Fruit fly (Drosophila melanogaster) whole organism, prepupa: ENCODE results near the gene CG13064.
A peak's percentile ranks its signal among the peaks of the same experiment; 100 is the strongest.

ENCODE experiments used
- CG10631 ChIP-seq: fragments of 200-800 bp; sonication (Bioruptor generic); optimal IDR thresholded peaks from 2 replicates; lab custom pipeline; 2016; ENCODE audit warnings: missing biosample characterization, missing genetic modification characterization
- CG10669 ChIP-seq: fragments of 200-800 bp; sonication (Bioruptor generic); optimal IDR thresholded peaks from 3 replicates; lab custom pipeline; 2018; ENCODE audit warnings: missing biosample characterization, mild to moderate bottlenecking, missing genetic modification characterization, moderate library complexity
- CG11762 ChIP-seq: fragments of 200-800 bp; sonication (Bioruptor generic); optimal IDR thresholded peaks from 3 replicates; lab custom pipeline; 2016; ENCODE audit warnings: missing biosample characterization, missing genetic modification characterization; ENCODE audit not compliant: insufficient read depth
- CG15336 ChIP-seq: fragments of 200-800 bp; sonication (Bioruptor generic); IDR thresholded peaks from 2 replicates; pipeline ENCODE4 v1.3.6; 2022; ENCODE audit warnings: missing biosample characterization, missing genetic modification characterization
- CG1621 ChIP-seq: fragments of 200-800 bp; sonication (Bioruptor generic); optimal IDR thresholded peaks from 3 replicates; lab custom pipeline; 2018; ENCODE audit warnings: missing biosample characterization, mild to moderate bottlenecking, missing genetic modification characterization
- CG3032 ChIP-seq: fragments of 200-800 bp; optimal IDR thresholded peaks from 2 replicates; lab custom pipeline; 2019; ENCODE audit warnings: missing biosample characterization, mild to moderate bottlenecking, missing genetic modification characterization, moderate library complexity
- CG31627 ChIP-seq: fragments of 200-800 bp; sonication (Bioruptor generic); optimal IDR thresholded peaks from 3 replicates; lab custom pipeline; 2016; ENCODE audit warnings: missing biosample characterization, missing genetic modification characterization
- CG32006 ChIP-seq: fragments of 200-800 bp; sonication (Bioruptor generic); optimal IDR thresholded peaks from 3 replicates; lab custom pipeline; 2017; ENCODE audit warnings: missing biosample characterization, mild to moderate bottlenecking, missing genetic modification characterization
- CG34406 ChIP-seq: fragments of 200-800 bp; sonication (Bioruptor generic); optimal IDR thresholded peaks from 3 replicates; lab custom pipeline; 2016; ENCODE audit warnings: missing biosample characterization, missing genetic modification characterization
- CG3919 ChIP-seq: fragments of 200-800 bp; sonication (Bioruptor generic); optimal IDR thresholded peaks from 3 replicates; lab custom pipeline; 2016; ENCODE audit warnings: missing biosample characterization, missing genetic modification characterization
- CG6163 ChIP-seq: fragments of 200-800 bp; sonication (Bioruptor generic); IDR thresholded peaks from 3 replicates; pipeline ENCODE4 v1.3.6; 2022; ENCODE audit warnings: missing biosample characterization, missing genetic modification characterization
- CG6792 ChIP-seq: fragments of 200-800 bp; sonication (Bioruptor generic); optimal IDR thresholded peaks from 3 replicates; lab custom pipeline; 2016; ENCODE audit warnings: missing biosample characterization, missing genetic modification characterization
- CG7368 ChIP-seq: fragments of 200-800 bp; sonication (Bioruptor generic); optimal IDR thresholded peaks from 3 replicates; lab custom pipeline; 2016; ENCODE audit warnings: missing biosample characterization, missing genetic modification characterization
- CG8119 ChIP-seq: fragments of 200-800 bp; sonication (Bioruptor generic); IDR thresholded peaks from 3 replicates; pipeline ENCODE4 v1.3.6; 2022; ENCODE audit warnings: missing biosample characterization, missing genetic modification characterization
- CG8632 ChIP-seq: fragments of 200-800 bp; sonication (Bioruptor generic); optimal IDR thresholded peaks from 3 replicates; lab custom pipeline; 2016; ENCODE audit warnings: missing biosample characterization, missing genetic modification characterization
- Eip78C ChIP-seq: fragments of 200-800 bp; sonication (Bioruptor generic); peaks from one replicate; lab custom pipeline; 2016; ENCODE audit warnings: missing biosample characterization, missing genetic modification characterization
- Eip93F ChIP-seq: fragments of 200-800 bp; sonication (Bioruptor generic); optimal IDR thresholded peaks from 2 replicates; lab custom pipeline; 2016; ENCODE audit warnings: missing biosample characterization, mild to moderate bottlenecking, missing genetic modification characterization
- Ets21C ChIP-seq: fragments of 200-800 bp; sonication (Bioruptor generic); optimal IDR thresholded peaks from 3 replicates; lab custom pipeline; 2016; ENCODE audit warnings: missing biosample characterization, missing genetic modification characterization
- Ets96B ChIP-seq: fragments of 200-800 bp; optimal IDR thresholded peaks from 2 replicates; lab custom pipeline; 2019; ENCODE audit warnings: missing biosample characterization, mild to moderate bottlenecking, missing genetic modification characterization, moderate library complexity
- Gug ChIP-seq: fragments of 200-800 bp; sonication (Bioruptor generic); IDR thresholded peaks from 2 replicates; pipeline ENCODE4 v1.3.6; 2022; ENCODE audit warnings: missing biosample characterization, missing genetic modification characterization
- Hr38 ChIP-seq: sonication (Bioruptor generic); optimal IDR thresholded peaks from 2 replicates; lab custom pipeline; 2016; ENCODE audit warnings: missing biosample characterization, missing genetic modification characterization
- Hr39 ChIP-seq: fragments of 200-800 bp; sonication (Bioruptor generic); optimal IDR thresholded peaks from 2 replicates; lab custom pipeline; 2016; ENCODE audit warnings: missing biosample characterization, missing genetic modification characterization
- Hr4 ChIP-seq: fragments of 200-800 bp; sonication (Bioruptor generic); optimal IDR thresholded peaks from 3 replicates; lab custom pipeline; 2016; ENCODE audit warnings: missing biosample characterization, missing genetic modification characterization
- Lpt ChIP-seq: fragments of 200-800 bp; sonication (Bioruptor generic); optimal IDR thresholded peaks from 3 replicates; lab custom pipeline; 2016; ENCODE audit warnings: missing biosample characterization, missing genetic modification characterization
- Met ChIP-seq: fragments of 200-800 bp; sonication (Bioruptor generic); optimal IDR thresholded peaks from 3 replicates; lab custom pipeline; 2016; ENCODE audit warnings: missing biosample characterization, missing genetic modification characterization
- OdsH ChIP-seq: fragments of 200-800 bp; sonication (Bioruptor generic); optimal IDR thresholded peaks from 3 replicates; lab custom pipeline; 2016; ENCODE audit warnings: missing biosample characterization, missing genetic modification characterization
- Smox ChIP-seq: fragments of 200-800 bp; sonication (Bioruptor generic); optimal IDR thresholded peaks from 3 replicates; lab custom pipeline; 2016; ENCODE audit warnings: missing biosample characterization, missing genetic modification characterization
- Sox14 ChIP-seq: fragments of 200-800 bp; sonication (Bioruptor generic); optimal IDR thresholded peaks from 3 replicates; lab custom pipeline; 2016; ENCODE audit warnings: missing biosample characterization, missing genetic modification characterization
- Sox15 ChIP-seq: fragments of 200-800 bp; sonication (Bioruptor generic); optimal IDR thresholded peaks from 3 replicates; lab custom pipeline; 2016; ENCODE audit warnings: missing biosample characterization, missing genetic modification characterization
- achi ChIP-seq: fragments of 200-800 bp; sonication (Bioruptor generic); optimal IDR thresholded peaks from 3 replicates; lab custom pipeline; 2016; ENCODE audit warnings: missing biosample characterization, missing genetic modification characterization
- acj6 ChIP-seq: fragments of 200-800 bp; sonication (Bioruptor generic); optimal IDR thresholded peaks from 3 replicates; lab custom pipeline; 2016; ENCODE audit warnings: missing biosample characterization, missing genetic modification characterization
- cyc ChIP-seq: fragments of 200-800 bp; sonication (Bioruptor generic); optimal IDR thresholded peaks from 3 replicates; lab custom pipeline; 2016; ENCODE audit warnings: missing biosample characterization, missing genetic modification characterization
- dsx ChIP-seq: fragments of 200-800 bp; optimal IDR thresholded peaks from 3 replicates; lab custom pipeline; 2019; ENCODE audit warnings: missing biosample characterization, mild to moderate bottlenecking, missing genetic modification characterization, moderate library complexity; ENCODE audit not compliant: poor library complexity, severe bottlenecking
- eg ChIP-seq: fragments of 200-800 bp; sonication (Bioruptor generic); IDR thresholded peaks from 3 replicates; pipeline ENCODE4 v1.3.6; 2022; ENCODE audit warnings: missing biosample characterization, missing genetic modification characterization
- lz ChIP-seq: fragments of 200-800 bp; sonication (Bioruptor generic); optimal IDR thresholded peaks from 3 replicates; lab custom pipeline; 2016; ENCODE audit warnings: missing biosample characterization, missing genetic modification characterization
- net ChIP-seq: fragments of 200-800 bp; sonication (Bioruptor generic); optimal IDR thresholded peaks from 3 replicates; lab custom pipeline; 2016; ENCODE audit warnings: missing biosample characterization, missing genetic modification characterization
- pdm3 ChIP-seq: fragments of 200-800 bp; sonication (Bioruptor generic); optimal IDR thresholded peaks from 3 replicates; lab custom pipeline; 2016; ENCODE audit warnings: missing biosample characterization, missing genetic modification characterization
- spab ChIP-seq: fragments of 200-800 bp; sonication (Bioruptor generic); optimal IDR thresholded peaks from 2 replicates; lab custom pipeline; 2017; ENCODE audit warnings: missing biosample characterization, mild to moderate bottlenecking, missing genetic modification characterization, missing genetic modification reagents
- svp ChIP-seq: fragments of 200-800 bp; sonication (Bioruptor generic); peaks from one replicate; lab custom pipeline; 2016; ENCODE audit warnings: missing biosample characterization, missing genetic modification characterization
- vri ChIP-seq: fragments of 200-800 bp; sonication (Bioruptor generic); optimal IDR thresholded peaks from 3 replicates; lab custom pipeline; 2016; ENCODE audit warnings: missing biosample characterization, mild to moderate bottlenecking, missing genetic modification characterization

The CG13064 gene

dm6 chr3L:16286258-16286657 is 6.1 kb downstream of the CG13064 start (continued):
- TF ChIP-seq CG3032 (tag; lab: Kevin White, UChicago) (peak; percentile 85), Smox (GFP tag; lab: Kevin White, UChicago) (peak; percentile 10), cyc (GFP tag; lab: Kevin White, UChicago) (peak; percentile 3), Met (peak; percentile 19), Sox14 (GFP tag; lab: Kevin White, UChicago) (peak; percentile 51), CG6792 (peak; percentile 64), Ets96B (tag; lab: Kevin White, UChicago) (peak; percentile 87), Hr38 (GFP tag; lab: Kevin White, UChicago) (no peak), Ets21C (GFP tag; lab: Kevin White, UChicago) (no peak), svp (GFP tag; lab: Kevin White, UChicago) (peak; percentile 39), Gug (GFP tag; lab: Robert Waterston, UW) (no peak), eg (no peak), CG31627 (GFP tag; lab: Kevin White, UChicago) (peak; percentile 4), Hr4 (no peak), CG8632 (GFP tag; lab: Kevin White, UChicago) (peak; percentile 67), Eip93F (GFP tag; lab: Kevin White, UChicago) (no peak)

- no peak for TF ChIP-seq CG32006 (GFP tag; lab: Kevin White, UChicago)
- no peak for TF ChIP-seq cyc (GFP tag; lab: Kevin White, UChicago)
- TF ChIP-seq dsx, result no peak
- no peak for TF ChIP-seq CG11762 (GFP tag; lab: Kevin White, UChicago)
- TF ChIP-seq lz, result no peak
- TF ChIP-seq, all 60 proteins: peak for 0
These were observed 8.1 kb downstream of the CG13064 start, which contains the start of gene CG13046 for dm6 chr3L:16288322-16288721. Gene CG13046, minus strand, starts transcription at chr3L:16288422.

DNA sequence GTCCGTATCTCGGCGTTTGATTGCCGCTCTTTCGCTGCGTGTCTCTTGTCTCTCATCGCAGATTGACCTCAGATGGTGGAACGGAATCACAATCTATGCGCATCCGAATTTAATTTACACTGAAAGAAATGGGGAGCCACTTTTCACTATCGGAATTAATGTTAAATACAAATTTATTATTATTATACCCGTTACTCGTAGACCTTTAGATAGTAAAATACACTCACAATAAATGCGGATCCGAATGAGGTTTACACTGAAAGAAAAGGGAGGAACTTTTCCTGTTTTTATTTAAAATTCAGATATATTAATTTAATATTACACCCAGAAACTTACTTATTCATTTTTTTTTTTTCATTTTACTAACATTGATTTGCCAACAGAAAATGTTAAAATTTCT is 8.9 kb downstream of the CG13064 start:
- TF ChIP-seq pdm3, result peak; percentile 10
- peak; percentile 14 for TF ChIP-seq Ets96B (tag; lab: Kevin White, UChicago)
- peak; percentile 23 for TF ChIP-seq achi
- peak; percentile 12 for TF ChIP-seq CG1621 (tag; lab: Kevin White, UChicago)
- peak; percentile 4 for TF ChIP-seq CG10669
- TF ChIP-seq CG10631 (GFP tag; lab: Kevin White, UChicago), result peak; percentile 33
- peak; percentile 5 for TF ChIP-seq CG34406 (GFP tag; lab: Kevin White, UChicago)
- TF ChIP-seq acj6, result peak; percentile 30
- peak; percentile 14; the same call in 1 of the 3 replicates for TF ChIP-seq eg
- no peak for TF ChIP-seq net
- TF ChIP-seq CG11762 (GFP tag; lab: Kevin White, UChicago), result peak; percentile 15
- TF ChIP-seq CG6163 (GFP tag; lab: Robert Waterston, UW), result 0 out of 3 replicates have a peak, but pooled peaks have one; percentile 45
- TF ChIP-seq CG8632 (GFP tag; lab: Kevin White, UChicago), result no peak
- TF ChIP-seq Eip78C (GFP tag; lab: Kevin White, UChicago), result peak; percentile 73
- TF ChIP-seq cyc (GFP tag; lab: Kevin White, UChicago), result no peak
- TF ChIP-seq vri (GFP tag; lab: Kevin White, UChicago), result no peak
- TF ChIP-seq CG15336 (GFP tag; lab: Robert Waterston, UW), result peak; percentile 8; the same call in 1 of the 2 replicates
- TF ChIP-seq OdsH (GFP tag; lab: Kevin White, UChicago), result peak; percentile 26
- peak; percentile 46; the same call in 1 of the 3 replicates for TF ChIP-seq CG8119 (GFP tag; lab: Robert Waterston, UW)
- TF ChIP-seq spab (GFP tag; lab: Kevin White, UChicago), result peak; percentile 12
- peak; percentile 18 for TF ChIP-seq Hr4
- TF ChIP-seq CG32006 (GFP tag; lab: Kevin White, UChicago), result peak; percentile 25
- TF ChIP-seq Sox14 (GFP tag; lab: Kevin White, UChicago), result no peak

DNA sequence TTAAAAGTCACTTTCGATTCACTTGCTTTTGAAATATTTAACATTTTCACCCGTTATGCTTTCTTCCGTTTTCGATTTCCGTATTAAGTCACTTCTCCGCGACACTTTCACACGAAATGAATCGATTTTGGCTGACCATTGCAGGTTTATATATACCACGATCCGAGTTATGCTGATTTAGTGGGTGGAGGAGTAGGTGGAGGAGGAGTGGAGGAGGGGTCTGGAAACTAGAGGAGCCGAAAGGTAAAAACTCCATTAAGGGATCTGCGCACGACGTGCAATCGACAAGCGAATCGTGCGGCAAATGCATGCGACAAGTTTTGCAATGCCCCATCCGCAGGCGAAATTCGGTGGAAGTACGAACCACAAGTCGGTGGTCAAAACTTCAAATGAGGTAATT is 10.6 kb downstream of the CG13064 start, which contains the start of gene CG13045:
Gene CG13045, minus strand, starts transcription at position 101 of the 400 bp plus-strand sequence.
- TF ChIP-seq Sox15 (GFP tag; lab: Kevin White, UChicago) (no peak), CG3919 (GFP tag; lab: Kevin White, UChicago) (no peak), lz (no peak), OdsH (GFP tag; lab: Kevin White, UChicago) (no peak), CG6792 (no peak), net (no peak), CG7368 (GFP tag; lab: Kevin White, UChicago) (no peak), CG31627 (GFP tag; lab: Kevin White, UChicago) (no peak), CG34406 (GFP tag; lab: Kevin White, UChicago) (no peak), Met (no peak), Hr39 (GFP tag; lab: Kevin White, UChicago) (no peak), Hr38 (GFP tag; lab: Kevin White, UChicago) (no peak), CG11762 (GFP tag; lab: Kevin White, UChicago) (no peak), Lpt (GFP tag; lab: Kevin White, UChicago) (no peak), Eip78C (GFP tag; lab: Kevin White, UChicago) (no peak)
